Worm (Caenorhabditis elegans) whole organism, L4/young adult: ENCODE measurements around the gene ilcr-2.

Source experiments
- dao-5 ChIP-seq: sonication (generic microtip); optimal IDR thresholded peaks from 2 replicates; lab custom pipeline; 2016; ENCODE audit warnings: missing genotype, missing genetic modification characterization, moderate library complexity, missing compliant biosample characterization
- him-1 ChIP-seq: sonication (generic microtip); optimal IDR thresholded peaks from 2 replicates; lab custom pipeline; 2016; ENCODE audit warnings: missing genotype, missing genetic modification reagents, missing genetic modification characterization, missing compliant biosample characterization

- TF ChIP-seq dao-5 (no peak), him-1 (tag; lab: Kevin White, UChicago) (no peak)
These were observed 21.3 kb downstream of the ilcr-2 start, which contains the start of gene F12A10.1 for ce11 chrII:5496375-5496774.
